Worm (Caenorhabditis elegans): ENCODE data around the gene lgc-5.

- TF ChIP-seq him-1 (tag; optimal IDR thresholded peaks at IDR 0.05) (peak; percentile 48), dao-5 (tag; optimal IDR thresholded peaks at IDR 0.05) (no peak), W03F9.2 (tag; optimal IDR thresholded peaks at IDR 0.05) (peak; percentile 70)
These were observed 32.9 kb downstream of the lgc-5 start for ce11 chrIV:8375381-8375780.

Measured in whole organism, L4/young adult.